Worm (Caenorhabditis elegans): ENCODE data around the gene znf-474.

- TF ChIP-seq aha-1 (tag; optimal IDR thresholded peaks at IDR 0.05) (no peak), nhr-28 (tag; optimal IDR thresholded peaks at IDR 0.05) (no peak), lsy-2 (tag; optimal IDR thresholded peaks at IDR 0.05) (no peak), unc-130 (tag; optimal IDR thresholded peaks at IDR 0.05) (no peak), lir-3 (tag; optimal IDR thresholded peaks at IDR 0.05; ENCODE audit: poor library complexity) (no peak), nhr-76 (tag; optimal IDR thresholded peaks at IDR 0.05) (no peak), fkh-8 (tag; optimal IDR thresholded peaks at IDR 0.05) (no peak), lin-14 (GFP tag; optimal IDR thresholded peaks at IDR 0.05) (peak; percentile 47), zag-1 (tag; optimal IDR thresholded peaks at IDR 0.05) (no peak), mep-1 (tag; optimal IDR thresholded peaks at IDR 0.05) (peak; percentile 14), fos-1 (tag; optimal IDR thresholded peaks at IDR 0.05) (no peak), snu-23 (GFP tag; optimal IDR thresholded peaks at IDR 0.05) (no peak)
Observed at ce11 chrX:12188280-12189071, 38.8 kb downstream of the znf-474 start.

Measured in whole organism, L1 larva.